Worm (Caenorhabditis elegans) whole organism, L4 larva: ENCODE measurements around the gene K11E4.6.

Experiments used
- F10B5.3 ChIP-seq: sonication (generic microtip); optimal IDR thresholded peaks from 2 replicates; lab custom pipeline; 2016; ENCODE audit warnings: mild to moderate bottlenecking, missing genetic modification characterization, missing compliant biosample characterization
- F44E2.7 ChIP-seq: fragments of 200-800 bp; sonication (Bioruptor generic); IDR thresholded peaks from 2 replicates; pipeline ENCODE4 v2.1.2; 2022; ENCODE audit warnings: missing genetic modification characterization, missing compliant biosample characterization
- R02D3.7 ChIP-seq: fragments of 150-350 bp; sonication (generic microtip); optimal IDR thresholded peaks from 3 replicates; lab custom pipeline; 2014; ENCODE audit warnings: missing biosample characterization, missing genetic modification characterization
- T20F7.1 ChIP-seq: fragments of 200-800 bp; sonication (Bioruptor generic); optimal IDR thresholded peaks from 2 replicates; lab custom pipeline; 2018; ENCODE audit warnings: mild to moderate bottlenecking, missing genetic modification characterization, missing compliant biosample characterization
- T26A8.4 ChIP-seq: fragments of 200-800 bp; sonication (Bioruptor generic); IDR thresholded peaks from 2 replicates; pipeline ENCODE4 v1.3.6; 2022; ENCODE audit warnings: missing genetic modification characterization, missing compliant biosample characterization
- Y105C5A.15 ChIP-seq: fragments of 200-800 bp; sonication (Bioruptor generic); IDR thresholded peaks from 2 replicates; pipeline ENCODE4 v1.3.6; 2022; ENCODE audit warnings: missing genetic modification characterization, missing compliant biosample characterization
- Y75B8A.6 ChIP-seq: fragments of 200-800 bp; sonication (Bioruptor generic); IDR thresholded peaks from 2 replicates; pipeline ENCODE4 v1.3.6; 2022; ENCODE audit warnings: missing genetic modification reagents, missing genetic modification characterization, missing compliant biosample characterization
- aha-1 ChIP-seq: fragments of 150-350 bp; peaks from one replicate; lab custom pipeline; 2014; ENCODE audit warnings: missing biosample characterization, missing genetic modification characterization
- ama-1 ChIP-seq: fragments of 150-350 bp; optimal IDR thresholded peaks from 2 replicates; lab custom pipeline; 2014; ENCODE audit warnings: inconsistent platforms, mixed read lengths
- attf-4 ChIP-seq: sonication (generic microtip); optimal IDR thresholded peaks from 3 replicates; lab custom pipeline; 2017; ENCODE audit warnings: missing biosample characterization, missing genetic modification characterization
- ceh-28 ChIP-seq: fragments of 150-350 bp; optimal IDR thresholded peaks from 2 replicates; lab custom pipeline; 2014; ENCODE audit warnings: missing biosample characterization, missing genetic modification reagents, missing genetic modification characterization
- ceh-32 ChIP-seq: sonication (generic microtip); optimal IDR thresholded peaks from 2 replicates; lab custom pipeline; 2016; ENCODE audit warnings: mild to moderate bottlenecking, missing genetic modification characterization, missing compliant biosample characterization; ENCODE audit not compliant: poor library complexity
- ceh-44 ChIP-seq: fragments of 200-800 bp; sonication (Bioruptor generic); IDR thresholded peaks from 2 replicates; pipeline ENCODE4 v1.3.6; 2022; ENCODE audit warnings: missing genetic modification reagents, missing genetic modification characterization, missing compliant biosample characterization
- ceh-62 ChIP-seq: sonication (generic microtip); optimal IDR thresholded peaks from 2 replicates; lab custom pipeline; 2017; ENCODE audit warnings: missing biosample characterization, missing genetic modification characterization
- cey-2 ChIP-seq: sonication (generic microtip); optimal IDR thresholded peaks from 3 replicates; lab custom pipeline; 2017; ENCODE audit warnings: missing genetic modification characterization, mild to moderate bottlenecking, missing compliant biosample characterization, antibody characterized with exemption, borderline replicate concordance; ENCODE audit not compliant: insufficient read depth
- daf-12 ChIP-seq: fragments of 150-350 bp; optimal IDR thresholded peaks from 2 replicates; lab custom pipeline; 2014; ENCODE audit warnings: missing biosample characterization, missing genetic modification reagents, missing genetic modification characterization
- daf-16 ChIP-seq, 3 experiments: sonication (generic microtip); optimal IDR thresholded peaks; 2 replicates each; lab custom pipeline; 2016 to 2017; ENCODE audit warnings: missing genetic modification characterization in 3 of 3, missing genetic modification reagents in 3 of 3, mild to moderate bottlenecking in 2 of 3, missing compliant biosample characterization in 2 of 3, missing biosample characterization in 1 of 3, moderate library complexity in 1 of 3
- dmd-8 ChIP-seq: fragments of 200-800 bp; sonication (Bioruptor generic); IDR thresholded peaks from 2 replicates; pipeline ENCODE4 v1.3.6; 2022; ENCODE audit warnings: missing genetic modification characterization, missing compliant biosample characterization
- dmd-9 ChIP-seq: fragments of 200-800 bp; sonication (Bioruptor generic); IDR thresholded peaks from 2 replicates; pipeline ENCODE4 v1.3.6; 2022; ENCODE audit warnings: missing genetic modification reagents, missing genetic modification characterization, missing compliant biosample characterization
- dve-1 ChIP-seq: sonication (generic microtip); optimal IDR thresholded peaks from 2 replicates; lab custom pipeline; 2017; ENCODE audit warnings: antibody characterized with exemption, mild to moderate bottlenecking, missing genetic modification characterization, missing compliant biosample characterization; ENCODE audit not compliant: insufficient read depth
- egl-43 ChIP-seq: fragments of 200-800 bp; sonication (Bioruptor generic); IDR thresholded peaks from 2 replicates; pipeline ENCODE4 v1.3.6; 2022; ENCODE audit warnings: missing genetic modification reagents, missing genetic modification characterization, missing compliant biosample characterization
- fkh-10 ChIP-seq: fragments of 150-350 bp; optimal IDR thresholded peaks from 2 replicates; lab custom pipeline; 2014; ENCODE audit warnings: missing biosample characterization, missing genetic modification reagents, missing genetic modification characterization
- gei-8 ChIP-seq: fragments of 200-800 bp; sonication (Bioruptor generic); optimal IDR thresholded peaks from 2 replicates; lab custom pipeline; 2018; ENCODE audit warnings: mild to moderate bottlenecking, missing genetic modification characterization, missing compliant biosample characterization
- hlh-30 ChIP-seq: sonication (generic microtip); optimal IDR thresholded peaks from 2 replicates; lab custom pipeline; 2017; ENCODE audit warnings: antibody characterized with exemption, mild to moderate bottlenecking, missing genetic modification characterization, missing compliant biosample characterization; ENCODE audit not compliant: insufficient read depth
- lin-13 ChIP-seq: fragments of 150-350 bp; optimal IDR thresholded peaks from 2 replicates; lab custom pipeline; 2014; ENCODE audit warnings: missing biosample characterization, missing genetic modification reagents, missing genetic modification characterization
- lir-3 ChIP-seq: sonication (generic microtip); optimal IDR thresholded peaks from 2 replicates; lab custom pipeline; 2016; ENCODE audit warnings: mild to moderate bottlenecking, missing genetic modification characterization, missing compliant biosample characterization
- lsy-2 ChIP-seq, 2 experiments: fragments of 150-350 bp in 1 of 2; sonication (generic microtip) in 1 of 2; optimal IDR thresholded peaks; 2 replicates each; lab custom pipeline; 2014 to 2017; ENCODE audit warnings: missing biosample characterization in 2 of 2, missing genetic modification characterization in 2 of 2
- madf-9 ChIP-seq: fragments of 200-800 bp; sonication (Bioruptor generic); conservative IDR thresholded peaks from 2 replicates; pipeline ENCODE4 v1.3.6; 2022; ENCODE audit warnings: missing genetic modification reagents, missing genetic modification characterization, missing compliant biosample characterization
- mep-1 ChIP-seq: fragments of 150-350 bp; sonication (generic microtip); optimal IDR thresholded peaks from 3 replicates; lab custom pipeline; 2014; ENCODE audit warnings: missing biosample characterization, missing genetic modification characterization
- mes-2 ChIP-seq: sonication (generic microtip); optimal IDR thresholded peaks from 2 replicates; lab custom pipeline; 2016; ENCODE audit warnings: missing genotype, mild to moderate bottlenecking, missing genetic modification characterization, missing compliant biosample characterization; ENCODE audit not compliant: poor library complexity, severe bottlenecking
- nhr-237 ChIP-seq: sonication (generic microtip); optimal IDR thresholded peaks from 2 replicates; lab custom pipeline; 2017; ENCODE audit warnings: missing biosample characterization, missing genetic modification characterization
- nhr-25 ChIP-seq: sonication (generic microtip); optimal IDR thresholded peaks from 2 replicates; lab custom pipeline; 2017; ENCODE audit warnings: missing genetic modification characterization, mild to moderate bottlenecking, missing compliant biosample characterization, antibody characterized with exemption, moderate library complexity, borderline replicate concordance; ENCODE audit not compliant: insufficient read depth
- nhr-6 ChIP-seq: fragments of 150-350 bp; optimal IDR thresholded peaks from 2 replicates; lab custom pipeline; 2014; ENCODE audit warnings: missing biosample characterization, missing genetic modification characterization
- nhr-76 ChIP-seq: fragments of 150-350 bp; optimal IDR thresholded peaks from 2 replicates; lab custom pipeline; 2014; ENCODE audit warnings: missing biosample characterization, missing genetic modification characterization
- nhr-77 ChIP-seq: fragments of 150-350 bp; optimal IDR thresholded peaks from 2 replicates; lab custom pipeline; 2014; ENCODE audit warnings: missing biosample characterization, missing genetic modification characterization
- php-3 ChIP-seq: fragments of 200-800 bp; sonication (Bioruptor generic); IDR thresholded peaks from 2 replicates; pipeline ENCODE4 v1.3.6; 2022; ENCODE audit warnings: missing genetic modification reagents, missing genetic modification characterization, missing compliant biosample characterization
- rbr-2 ChIP-seq: sonication (generic microtip); optimal IDR thresholded peaks from 2 replicates; lab custom pipeline; 2016; ENCODE audit warnings: missing genotype, missing genetic modification characterization, missing compliant biosample characterization
- set-16 ChIP-seq: fragments of 200-800 bp; sonication (Bioruptor generic); IDR thresholded peaks from 2 replicates; pipeline ENCODE4 v1.3.6; 2022; ENCODE audit warnings: missing genetic modification reagents, missing genetic modification characterization, missing compliant biosample characterization
- skn-1 ChIP-seq: fragments of 150-350 bp; optimal IDR thresholded peaks from 2 replicates; lab custom pipeline; 2014; ENCODE audit warnings: missing biosample characterization, missing genetic modification characterization
- snpc-1.2 ChIP-seq: fragments of 200-800 bp; sonication (Bioruptor generic); IDR thresholded peaks from 2 replicates; pipeline ENCODE4 v1.3.6; 2022; ENCODE audit warnings: missing genetic modification reagents, missing genetic modification characterization, missing compliant biosample characterization
- spr-1 ChIP-seq: sonication (generic microtip); optimal IDR thresholded peaks from 2 replicates; lab custom pipeline; 2016; ENCODE audit warnings: mild to moderate bottlenecking, missing genetic modification characterization, missing compliant biosample characterization
- tag-97 ChIP-seq: fragments of 200-800 bp; sonication (Bioruptor generic); IDR thresholded peaks from 2 replicates; pipeline ENCODE4 v1.3.6; 2022; ENCODE audit warnings: missing genetic modification characterization, missing compliant biosample characterization
- unc-130 ChIP-seq: sonication (generic microtip); optimal IDR thresholded peaks from 2 replicates; lab custom pipeline; 2016; ENCODE audit warnings: missing genetic modification reagents, missing genetic modification characterization, missing compliant biosample characterization
- vab-7 ChIP-seq: fragments of 200-800 bp; sonication (Bioruptor generic); IDR thresholded peaks from 2 replicates; pipeline ENCODE4 v1.3.6; 2022; ENCODE audit warnings: missing genetic modification reagents, missing genetic modification characterization, missing compliant biosample characterization

The K11E4.6 gene

ce11 chrX:13700642-13701233 is 23.7 kb upstream of the K11E4.6 start (continued):
- TF ChIP-seq T20F7.1 (GFP tag; lab: Kevin White, UChicago) (peak; percentile 94), gei-8 (peak; percentile 97), nhr-25 (tag; lab: Kevin White, UChicago) (peak; percentile 95), ceh-28 (tag; lab: Kevin White, UChicago) (peak; percentile 83), ceh-62 (tag; lab: Kevin White, UChicago) (no peak), aha-1 (tag; lab: Kevin White, UChicago) (peak; percentile 100), egl-43 (GFP tag; lab: Robert Waterston, UW) (peak; percentile 98), T26A8.4 (peak; percentile 100), madf-9 (peak; percentile 98), tag-97 (GFP tag; lab: Robert Waterston, UW) (peak; percentile 95), set-16 (GFP tag; lab: Robert Waterston, UW) (no peak), daf-16 (GFP tag; optimal IDR thresholded peaks at IDR 0.05; lab: Kevin White, UChicago) (peak; percentile 97 to 99), daf-16 (tag; optimal IDR thresholded peaks at IDR 0.05; lab: Kevin White, UChicago) (peak; percentile 94), fkh-10 (GFP tag; lab: Kevin White, UChicago) (peak; percentile 99), ceh-32 (tag; lab: Kevin White, UChicago) (peak; percentile 92), spr-1 (tag; lab: Kevin White, UChicago) (peak; percentile 98), lsy-2 (tag; optimal IDR thresholded peaks at IDR 0.05; lab: Kevin White, UChicago) (peak; percentile 95 to 97), daf-12 (tag; lab: Kevin White, UChicago) (no peak), F10B5.3 (peak; percentile 97), Y75B8A.6 (GFP tag; lab: Robert Waterston, UW) (no peak), lin-13 (GFP tag; lab: Kevin White, UChicago) (peak; percentile 97), nhr-237 (peak; percentile 95), lir-3 (tag; lab: Kevin White, UChicago) (peak; percentile 92), dve-1 (tag; lab: Kevin White, UChicago) (peak; percentile 100), hlh-30 (tag; lab: Kevin White, UChicago) (peak; percentile 97), attf-4 (peak; percentile 70), rbr-2 (peak; percentile 99), mep-1 (peak; percentile 100), Y105C5A.15 (GFP tag; lab: Robert Waterston, UW) (0 out of 2 replicates have a peak, but pooled peaks have one; percentile 46), dmd-9 (GFP tag; lab: Robert Waterston, UW) (peak; percentile 94), dmd-8 (GFP tag; lab: Robert Waterston, UW) (peak; percentile 80; the same call in 1 of the 2 replicates), vab-7 (GFP tag; lab: Robert Waterston, UW) (peak; percentile 98), snpc-1.2 (GFP tag; lab: Robert Waterston, UW) (peak; percentile 70; the same call in 1 of the 2 replicates), nhr-76 (peak; percentile 85), nhr-6 (tag; lab: Kevin White, UChicago) (peak; percentile 99), cey-2 (tag; lab: Kevin White, UChicago) (peak; percentile 69), ceh-44 (peak; percentile 83), unc-130 (peak; percentile 32), nhr-77 (tag; lab: Kevin White, UChicago) (peak; percentile 99), R02D3.7 (tag; lab: Kevin White, UChicago) (peak; percentile 28)

- TF ChIP-seq php-3 (GFP tag; lab: Robert Waterston, UW) (no peak), snpc-1.2 (GFP tag; lab: Robert Waterston, UW) (no peak), skn-1 (tag; lab: Kevin White, UChicago) (no peak), egl-43 (GFP tag; lab: Robert Waterston, UW) (no peak), rbr-2 (no peak), lin-13 (GFP tag; lab: Kevin White, UChicago) (no peak), dve-1 (tag; lab: Kevin White, UChicago) (no peak), ama-1 (no peak), nhr-76 (no peak), mes-2 (no peak), ceh-28 (tag; lab: Kevin White, UChicago) (no peak), F44E2.7 (GFP tag; lab: Robert Waterston, UW) (no peak)
Observed at ce11 chrX:13702923-13703322, 21.5 kb upstream of the K11E4.6 start.
